Fruit fly (Drosophila melanogaster) whole organism, embryonic: ENCODE data around the gene CG14545.

Experiments used
- CG11723 ChIP-seq: fragments of 200-800 bp; sonication (Bioruptor generic); optimal IDR thresholded peaks from 2 replicates; lab custom pipeline; 2017; ENCODE audit warnings: missing biosample characterization, mild to moderate bottlenecking, missing genetic modification characterization
- CG3726 ChIP-seq: fragments of 200-800 bp; sonication (Bioruptor generic); IDR thresholded peaks from 3 replicates; pipeline ENCODE4, ENCODE4 v1.3.6; 2022; ENCODE audit warnings: missing biosample characterization, missing genetic modification characterization
- Dad ChIP-seq: fragments of 200-800 bp; sonication (Bioruptor generic); optimal IDR thresholded peaks from 3 replicates; lab custom pipeline; 2016; ENCODE audit warnings: missing biosample characterization, missing genetic modification characterization
- H2.0 ChIP-seq: fragments of 200-800 bp; sonication (Bioruptor generic); IDR thresholded peaks from 2 replicates; pipeline ENCODE4 v1.3.6; 2022; ENCODE audit warnings: missing biosample characterization, missing genetic modification characterization
- HLH4C ChIP-seq: fragments of 200-800 bp; sonication (Bioruptor generic); IDR thresholded peaks from 3 replicates; pipeline ENCODE4 v1.3.6; 2022; ENCODE audit warnings: missing biosample characterization, missing genetic modification characterization; ENCODE audit not compliant: partially characterized antibody
- Hmx ChIP-seq: fragments of 200-800 bp; sonication (Bioruptor generic); optimal IDR thresholded peaks from 2 replicates; lab custom pipeline; 2016; ENCODE audit warnings: missing biosample characterization, missing genetic modification characterization
- Jarid2 ChIP-seq: fragments of 200-800 bp; sonication (Bioruptor generic); optimal IDR thresholded peaks from 3 replicates; lab custom pipeline; 2017; ENCODE audit warnings: mild to moderate bottlenecking, missing biosample characterization, missing genetic modification reagents, missing genetic modification characterization
- Myb ChIP-seq: fragments of 200-800 bp; sonication (Bioruptor generic); optimal IDR thresholded peaks from 2 replicates; lab custom pipeline; 2016; ENCODE audit warnings: missing biosample characterization, missing genetic modification characterization
- Optix ChIP-seq: fragments of 200-800 bp; sonication (Bioruptor generic); IDR thresholded peaks from 3 replicates; pipeline ENCODE4 v1.3.6; 2022; ENCODE audit warnings: missing biosample characterization, missing genetic modification characterization
- Ptx1 ChIP-seq: fragments of 200-800 bp; sonication (Bioruptor generic); IDR thresholded peaks from 2 replicates; pipeline ENCODE4 v1.3.6; 2022; ENCODE audit warnings: missing biosample characterization, missing genetic modification characterization
- Sox100B ChIP-seq: fragments of 200-800 bp; sonication (Bioruptor generic); optimal IDR thresholded peaks from 3 replicates; lab custom pipeline; 2018; ENCODE audit warnings: missing biosample characterization, mild to moderate bottlenecking, missing genetic modification characterization
- peb ChIP-seq: fragments of 200-800 bp; sonication (Bioruptor generic); IDR thresholded peaks from 2 replicates; pipeline ENCODE4 v1.3.6; 2022; ENCODE audit warnings: missing biosample characterization, missing genetic modification characterization
- pnt ChIP-seq: fragments of 200-800 bp; sonication (Bioruptor generic); optimal IDR thresholded peaks from 3 replicates; lab custom pipeline; 2016; ENCODE audit warnings: missing biosample characterization, missing genetic modification characterization
- sens-2 ChIP-seq: fragments of 200-800 bp; sonication (Bioruptor generic); IDR thresholded peaks from 2 replicates; pipeline ENCODE4 v1.3.6; 2022; ENCODE audit warnings: missing biosample characterization, missing genetic modification characterization

dm6 chr3R:25829598-25829997, 21.5 kb downstream of the CG14545 start, which contains the start of gene Mst57Dc:
- TF ChIP-seq Sox100B (GFP tag; lab: Kevin White, UChicago) (no peak), pnt (no peak), HLH4C (GFP tag; lab: Robert Waterston, UW) (no peak), Dad (no peak), peb (GFP tag; lab: Robert Waterston, UW) (no peak), Hmx (no peak), CG3726 (GFP tag; lab: Robert Waterston, UW) (no peak), Ptx1 (GFP tag; lab: Robert Waterston, UW) (no peak), H2.0 (GFP tag; lab: Robert Waterston, UW) (no peak), sens-2 (no peak), CG11723 (GFP tag; lab: Kevin White, UChicago) (no peak), Myb (no peak), Optix (GFP tag; lab: Robert Waterston, UW) (no peak), Jarid2 (GFP tag; lab: Kevin White, UChicago) (no peak)
